Fruit fly (Drosophila melanogaster) S2 (cell line): ENCODE measurements around the gene Patr-1.

Source experiments
- CG8478 ChIP-seq: fragments of >200 bp; optimal IDR thresholded peaks from 2 replicates; lab custom pipeline; 2018
- CTCF ChIP-seq, 2 experiments: fragments of >200 bp; optimal IDR thresholded peaks; 2 replicates each; lab custom pipeline; 2018

Patr-1 gene

DNA sequence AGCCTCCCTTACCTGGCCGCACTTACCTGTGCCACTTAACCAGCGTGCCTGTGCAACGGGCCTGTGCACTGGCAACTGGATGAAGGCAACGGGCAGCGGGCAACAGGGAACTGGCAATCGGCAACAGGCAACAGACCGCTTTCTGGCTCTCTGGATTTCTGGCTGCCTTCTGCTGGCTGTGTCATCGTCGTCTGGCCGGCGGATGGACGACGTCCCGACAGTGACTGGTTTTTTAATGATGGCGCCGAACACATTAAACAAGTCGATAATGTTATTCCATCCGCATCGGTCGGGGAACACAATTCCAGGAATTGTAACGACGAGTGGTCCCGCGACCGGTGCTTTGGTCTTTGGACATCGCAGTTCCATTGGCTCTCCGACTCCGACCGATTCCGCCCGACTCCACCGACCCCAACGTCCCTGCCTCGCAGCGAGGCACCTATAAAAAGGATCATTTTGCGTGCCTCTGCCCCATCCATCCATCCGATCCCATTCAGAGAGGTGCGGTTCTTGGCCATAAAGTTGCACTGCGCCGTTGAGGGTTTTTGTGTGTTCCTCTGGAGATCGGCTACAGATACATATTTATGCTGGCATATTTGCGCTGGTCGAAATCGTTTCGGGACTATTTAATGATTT, 18.5 kb downstream of the Patr-1 start:
- TF ChIP-seq CG8478 (lab: Kevin White, UChicago) (no peak), CTCF (optimal IDR thresholded peaks at IDR 0.05; lab: Kevin White, UChicago) (no peak)

DNA sequence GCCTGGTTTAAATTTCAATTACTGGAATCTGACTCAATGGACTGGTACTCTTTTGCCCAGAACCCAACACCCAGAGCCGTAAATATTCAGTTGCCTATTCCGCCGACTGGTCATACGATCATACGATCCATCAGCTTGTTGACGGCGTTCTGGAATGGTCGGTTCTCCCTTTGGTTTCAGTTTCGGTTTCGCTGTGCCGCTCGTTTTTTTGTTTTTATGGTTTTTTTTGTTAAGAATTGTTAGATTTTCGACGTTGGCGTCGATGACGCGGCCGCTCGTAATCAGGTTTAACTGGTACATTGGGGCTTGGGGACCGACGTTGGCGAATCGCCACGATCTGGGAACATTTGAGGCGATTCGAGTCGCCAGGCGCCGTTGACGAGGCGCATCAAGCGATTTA, 19.3 kb downstream of the Patr-1 start:
- TF ChIP-seq CG8478 (lab: Kevin White, UChicago) (no peak), CTCF (optimal IDR thresholded peaks at IDR 0.05; lab: Kevin White, UChicago) (no peak)

DNA sequence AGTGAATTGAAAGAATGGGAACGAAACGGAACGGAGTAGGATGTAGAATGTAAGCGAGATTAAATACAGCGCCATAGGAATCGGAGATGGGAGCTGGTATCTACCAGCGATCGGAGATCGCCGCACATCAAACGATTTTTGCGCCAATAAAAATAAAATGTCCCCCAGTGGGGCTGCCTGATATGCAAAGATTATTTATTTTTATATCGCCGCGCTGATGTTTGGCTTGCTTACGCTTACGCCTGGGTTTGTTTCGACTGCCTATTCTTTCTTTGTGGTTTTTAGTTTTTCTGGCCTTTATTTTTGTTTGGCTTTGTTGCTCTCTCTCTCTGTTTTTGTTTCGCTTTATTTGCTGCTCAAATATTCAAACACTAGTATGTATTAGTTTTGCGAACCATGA, 20.4 kb downstream of the Patr-1 start:
- no peak for TF ChIP-seq CG8478 (lab: Kevin White, UChicago)
- TF ChIP-seq CTCF (optimal IDR thresholded peaks at IDR 0.05; lab: Kevin White, UChicago) = no peak

DNA sequence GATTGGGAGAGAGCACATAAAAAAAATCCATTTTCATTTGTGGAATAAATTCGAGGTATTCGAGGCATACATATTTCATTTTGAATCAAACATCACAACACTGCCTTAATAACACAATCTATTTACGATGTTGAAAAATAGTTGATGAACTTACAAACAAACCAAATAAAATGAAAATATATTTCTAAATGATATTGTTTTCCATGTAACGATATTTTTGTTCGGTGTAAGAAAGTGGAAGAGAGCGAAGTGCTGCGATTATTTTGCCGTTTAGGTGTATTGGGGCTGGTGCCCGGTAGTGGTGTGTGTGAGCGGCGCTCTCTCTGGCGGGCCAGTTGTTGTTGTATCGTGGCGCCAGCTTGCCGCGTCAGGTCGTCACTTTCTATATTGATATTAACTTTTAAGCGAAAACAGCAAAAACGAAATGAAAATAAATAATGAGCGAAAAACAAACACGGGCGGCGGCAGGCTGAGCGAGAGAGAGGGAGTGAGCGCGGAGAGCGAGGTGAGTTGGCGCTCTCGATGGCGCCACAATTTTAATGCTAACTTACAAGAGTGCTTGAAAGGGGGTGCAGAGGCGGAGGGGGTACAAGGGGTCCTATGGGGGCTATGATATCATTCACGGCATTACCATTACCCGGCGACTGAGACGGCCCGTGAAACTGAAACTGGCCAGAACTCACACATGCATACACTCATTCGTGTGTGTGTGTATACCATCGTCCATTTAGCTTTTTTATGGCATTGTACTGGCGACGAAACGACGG, 21.8 kb downstream of the Patr-1 start:
- no peak for TF ChIP-seq CG8478 (lab: Kevin White, UChicago)
- TF ChIP-seq CTCF (optimal IDR thresholded peaks at IDR 0.05; lab: Kevin White, UChicago) = no peak

DNA sequence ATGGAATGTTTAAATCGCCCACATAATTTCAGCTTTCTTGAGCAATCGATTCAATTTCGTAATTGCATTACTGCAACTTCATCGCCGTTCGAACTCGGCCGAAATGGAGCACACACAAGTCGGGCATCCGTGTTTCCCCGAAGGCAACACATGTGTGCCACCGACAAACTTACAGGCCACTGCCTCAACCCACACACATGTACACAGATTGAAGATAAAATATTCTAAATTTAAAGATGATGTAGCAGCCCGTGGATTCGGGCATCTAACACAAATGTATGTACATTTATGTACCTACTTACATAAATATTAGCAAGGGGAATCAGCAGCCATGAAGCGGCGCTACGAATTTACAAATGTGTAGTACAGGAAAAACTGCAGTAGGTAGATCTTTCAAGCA, 22.7 kb downstream of the Patr-1 start:
- TF ChIP-seq CG8478 (lab: Kevin White, UChicago) (no peak), CTCF (optimal IDR thresholded peaks at IDR 0.05; lab: Kevin White, UChicago) (no peak)

DNA sequence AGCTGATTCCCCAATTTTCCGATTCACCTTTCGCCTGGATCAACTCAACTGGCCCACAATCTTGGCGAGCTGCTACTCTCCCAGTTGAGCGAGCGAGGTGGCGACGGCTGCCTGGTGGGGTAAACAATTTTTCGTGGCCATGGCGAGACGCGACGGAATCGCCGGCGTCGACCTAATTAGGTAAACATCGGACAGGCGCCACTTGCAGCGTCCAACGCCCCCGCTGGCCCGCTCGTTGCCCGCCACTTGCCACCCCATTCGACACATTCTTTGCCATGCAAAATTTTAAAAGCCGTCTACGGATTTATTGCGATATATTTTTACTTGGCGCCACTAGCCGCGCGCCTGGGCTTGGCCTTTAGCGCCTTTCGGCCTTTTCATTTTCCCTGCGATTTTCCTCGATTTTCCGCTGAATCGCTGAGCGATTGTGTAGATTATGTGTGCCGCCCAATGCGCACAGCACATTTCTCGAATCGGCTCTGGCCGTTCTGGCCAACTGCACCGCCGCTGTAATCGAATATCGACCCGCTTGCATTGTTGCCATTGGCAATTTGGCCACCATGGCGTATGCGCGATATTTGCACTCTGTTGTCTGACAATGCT, 23.6 kb downstream of the Patr-1 start:
- TF ChIP-seq CTCF (optimal IDR thresholded peaks at IDR 0.05; lab: Kevin White, UChicago) (no peak), CG8478 (lab: Kevin White, UChicago) (no peak)

DNA sequence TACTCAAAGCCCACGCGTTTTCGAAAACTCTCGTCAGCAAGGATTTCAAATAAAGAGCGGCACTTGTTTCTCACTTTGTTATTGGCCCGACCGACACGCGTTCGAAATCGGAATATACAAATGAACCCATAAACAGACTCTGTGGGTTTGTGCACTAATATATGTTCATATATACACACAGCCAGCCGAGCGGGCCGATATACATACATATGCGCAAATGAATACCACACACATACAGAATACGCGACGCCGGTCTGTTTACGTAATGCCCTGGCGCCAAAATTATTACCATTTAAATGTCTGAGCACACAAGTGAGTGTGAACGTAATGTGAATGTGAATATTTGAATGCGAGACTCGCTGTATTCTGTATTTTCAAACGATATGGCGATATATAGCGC, 24.4 kb downstream of the Patr-1 start:
- no peak for TF ChIP-seq CG8478 (lab: Kevin White, UChicago)
- no peak for TF ChIP-seq CTCF (optimal IDR thresholded peaks at IDR 0.05; lab: Kevin White, UChicago)

DNA sequence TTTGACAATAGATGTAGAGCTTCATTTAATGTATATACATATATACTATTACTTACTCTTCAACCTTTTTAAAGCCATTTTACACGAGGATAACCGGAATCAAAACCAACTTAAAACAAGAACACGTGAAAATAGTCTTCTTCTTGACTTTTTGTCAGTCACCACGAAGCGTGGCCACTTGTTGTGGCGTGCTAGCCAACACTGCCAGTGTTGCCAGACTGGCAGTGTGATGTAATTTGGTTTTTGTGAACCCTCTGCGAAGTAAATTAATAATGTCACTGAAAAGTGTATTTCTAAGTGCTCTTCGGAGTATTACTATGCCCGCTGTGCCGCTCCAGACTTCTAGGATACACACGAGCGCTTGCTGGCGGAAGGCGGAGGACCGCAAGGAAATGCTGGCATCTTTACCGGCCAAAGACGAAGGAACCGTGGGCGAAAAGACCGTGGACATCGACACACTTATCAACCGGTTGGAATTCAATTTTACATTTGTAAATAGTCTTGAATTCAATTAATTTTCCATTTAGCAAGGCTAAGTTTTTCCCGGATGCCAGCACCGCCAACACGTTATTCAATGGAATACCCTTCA, 29.3 kb downstream of the Patr-1 start, which contains the start of the genes Ns1 and mRpS11:
Gene Ns1, minus strand, starts transcription at position 150 of the 589 bp plus-strand sequence.
Gene mRpS11, plus strand, starts transcription at position 207 of the 589 bp plus-strand sequence.
- peak; percentile 14 to 34 for TF ChIP-seq CTCF (optimal IDR thresholded peaks at IDR 0.05; lab: Kevin White, UChicago)
- no peak for TF ChIP-seq CG8478 (lab: Kevin White, UChicago)

DNA sequence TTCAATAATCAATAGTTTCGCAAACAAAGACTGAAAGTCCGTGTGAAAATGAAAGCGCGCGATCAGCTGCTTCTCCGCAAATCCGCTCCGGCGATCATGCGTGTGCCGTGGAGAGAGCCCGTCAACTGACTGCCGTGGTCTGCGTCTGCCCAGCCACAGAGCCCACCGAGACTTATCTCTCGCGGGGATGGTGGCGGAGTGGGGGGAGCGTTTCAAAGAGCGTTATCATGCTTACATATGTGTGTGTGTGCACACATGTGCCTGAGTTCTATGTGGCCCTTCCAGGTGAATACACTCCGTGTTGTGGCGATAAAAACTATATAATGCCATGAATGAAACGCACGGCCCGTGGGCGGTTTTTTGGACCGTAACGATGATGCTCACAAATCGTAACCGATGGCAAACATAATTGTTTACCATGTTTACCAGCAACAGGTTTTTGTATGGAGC, 34.6 kb downstream of the Patr-1 start:
- TF ChIP-seq CTCF (optimal IDR thresholded peaks at IDR 0.05; lab: Kevin White, UChicago) = peak in 1 of 2 experiments; percentile 8
- TF ChIP-seq CG8478 (lab: Kevin White, UChicago) = no peak

DNA sequence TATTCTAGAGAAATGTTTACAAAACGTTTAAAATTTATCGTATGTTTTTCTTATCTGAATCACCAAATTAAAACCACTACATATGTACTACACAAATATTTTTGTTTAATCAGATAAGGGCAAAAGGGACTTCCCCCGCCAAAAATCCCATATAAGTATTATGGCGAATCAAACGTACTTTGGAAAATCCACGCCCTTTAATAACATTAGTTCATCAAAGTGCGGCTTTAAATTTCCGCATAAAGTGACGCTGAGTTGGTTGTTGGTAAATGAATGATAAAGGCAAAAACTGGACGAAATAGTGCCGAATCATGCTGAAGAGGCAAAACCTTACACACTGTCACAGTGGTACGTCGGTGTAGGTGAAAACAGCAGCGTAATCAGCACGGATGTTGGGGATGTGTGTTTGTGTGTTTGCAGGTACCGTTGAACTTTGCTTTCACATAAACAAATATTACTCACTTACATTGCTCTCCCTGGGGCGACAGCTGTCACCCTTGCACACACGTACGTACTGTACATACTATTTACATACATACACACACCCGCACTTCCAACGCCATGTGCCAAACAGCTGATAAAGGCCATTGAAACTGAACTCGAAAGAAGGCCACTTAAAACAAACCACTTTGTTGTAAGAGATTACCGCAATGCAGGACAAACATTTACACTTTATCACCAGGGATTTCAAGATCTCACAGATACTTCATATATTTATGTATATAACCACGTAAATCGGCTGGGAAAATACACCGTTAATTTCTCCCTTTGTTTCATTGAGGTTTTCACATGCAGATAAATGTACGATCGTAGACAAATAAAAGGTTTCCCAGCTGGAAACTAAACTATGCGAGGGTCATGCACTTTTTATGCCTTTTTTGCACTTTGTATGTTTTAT, 35.8 kb downstream of the Patr-1 start:
- TF ChIP-seq CTCF (optimal IDR thresholded peaks at IDR 0.05; lab: Kevin White, UChicago) (no peak), CG8478 (lab: Kevin White, UChicago) (no peak)

DNA sequence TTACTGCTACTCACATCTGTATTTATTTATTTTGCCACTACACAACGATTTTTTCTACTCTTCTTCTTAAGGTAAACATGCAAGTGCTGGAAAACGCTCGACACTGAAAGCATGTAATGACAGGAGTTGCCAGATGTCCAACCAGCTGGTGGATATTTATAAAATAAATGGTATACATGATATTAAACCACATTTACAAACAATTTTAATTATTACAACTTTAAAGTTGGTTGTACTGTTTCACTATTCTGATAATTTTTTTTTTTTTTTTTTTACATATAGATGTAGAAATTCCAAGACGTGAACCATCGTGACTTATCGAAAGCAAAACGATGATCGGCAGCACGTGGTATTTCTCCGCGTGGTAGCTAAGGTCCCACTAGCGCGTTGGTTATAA, 36.5 kb downstream of the Patr-1 start, which contains the start of the genes Keap1 and kuk:
Gene Keap1, minus strand, starts transcription at position 87 of the 397 bp plus-strand sequence.
Gene kuk, plus strand, starts transcription at position 386 of the 397 bp plus-strand sequence.
- TF ChIP-seq CTCF (optimal IDR thresholded peaks at IDR 0.05; lab: Kevin White, UChicago) (peak in 1 of 2 experiments; percentile 54), CG8478 (lab: Kevin White, UChicago) (no peak)

DNA sequence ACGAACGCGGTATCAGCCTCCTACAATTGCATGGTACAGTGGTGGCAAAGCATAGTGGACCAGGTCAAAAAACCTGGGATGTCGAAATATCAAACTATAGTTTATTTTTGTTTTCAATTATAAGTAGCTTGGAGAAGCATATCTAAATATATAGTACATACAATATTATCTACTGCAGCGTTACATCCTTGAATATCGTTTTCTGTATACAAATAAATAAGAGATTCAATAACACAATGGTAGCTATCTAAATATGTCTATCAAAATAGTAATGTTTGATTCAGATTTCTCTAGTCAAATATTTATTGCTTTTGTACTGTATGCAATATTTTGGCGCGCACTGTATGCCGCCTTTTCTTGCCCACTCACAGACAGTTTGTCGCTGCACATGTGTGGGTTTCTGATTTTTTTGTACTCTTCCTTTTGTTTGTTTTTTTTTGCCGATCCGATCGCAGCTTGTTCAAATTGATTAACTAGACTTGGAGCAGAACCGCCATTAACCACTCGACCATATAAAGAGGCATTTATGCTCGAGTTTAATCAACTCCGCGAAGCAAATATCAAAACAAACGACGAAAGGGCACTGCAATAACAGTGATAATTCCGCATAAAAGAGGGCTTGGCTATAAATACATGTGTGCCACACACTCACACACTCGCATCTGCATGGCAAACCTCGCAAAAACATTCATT, 37.4 kb downstream of the Patr-1 start:
- TF ChIP-seq CTCF (optimal IDR thresholded peaks at IDR 0.05; lab: Kevin White, UChicago) (no peak), CG8478 (lab: Kevin White, UChicago) (no peak)

DNA sequence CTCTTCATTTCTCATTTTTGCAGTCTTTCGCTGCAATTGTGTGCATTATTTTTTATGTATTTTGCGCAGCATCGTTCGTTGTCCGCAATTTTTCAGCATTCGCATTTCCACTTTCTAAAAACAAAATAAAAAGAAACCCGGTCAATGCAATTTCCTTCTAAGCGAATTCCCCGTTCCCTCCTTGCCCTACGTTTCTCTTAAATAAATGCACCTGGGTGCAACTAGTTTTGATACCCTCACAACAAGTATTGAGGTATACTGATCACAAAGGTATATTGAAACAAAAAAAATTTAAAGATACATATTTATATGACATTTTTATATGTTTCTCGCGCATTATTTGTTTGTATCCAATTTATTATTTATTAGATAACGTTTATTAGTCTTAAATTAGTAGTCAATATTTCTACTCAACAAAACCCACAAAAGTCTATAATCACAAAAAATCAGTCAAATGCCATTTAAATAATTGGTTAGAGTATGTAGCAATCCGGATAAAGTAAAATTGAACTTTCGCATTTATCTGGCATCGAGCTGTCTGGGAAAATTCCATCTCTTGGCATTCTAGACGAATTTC, 38.1 kb downstream of the Patr-1 start:
- TF ChIP-seq CG8478 (lab: Kevin White, UChicago) (no peak), CTCF (optimal IDR thresholded peaks at IDR 0.05; lab: Kevin White, UChicago) (no peak)
